ENCODE assay signal across 5 fruit fly cellular contexts in the genomic region with DNA sequence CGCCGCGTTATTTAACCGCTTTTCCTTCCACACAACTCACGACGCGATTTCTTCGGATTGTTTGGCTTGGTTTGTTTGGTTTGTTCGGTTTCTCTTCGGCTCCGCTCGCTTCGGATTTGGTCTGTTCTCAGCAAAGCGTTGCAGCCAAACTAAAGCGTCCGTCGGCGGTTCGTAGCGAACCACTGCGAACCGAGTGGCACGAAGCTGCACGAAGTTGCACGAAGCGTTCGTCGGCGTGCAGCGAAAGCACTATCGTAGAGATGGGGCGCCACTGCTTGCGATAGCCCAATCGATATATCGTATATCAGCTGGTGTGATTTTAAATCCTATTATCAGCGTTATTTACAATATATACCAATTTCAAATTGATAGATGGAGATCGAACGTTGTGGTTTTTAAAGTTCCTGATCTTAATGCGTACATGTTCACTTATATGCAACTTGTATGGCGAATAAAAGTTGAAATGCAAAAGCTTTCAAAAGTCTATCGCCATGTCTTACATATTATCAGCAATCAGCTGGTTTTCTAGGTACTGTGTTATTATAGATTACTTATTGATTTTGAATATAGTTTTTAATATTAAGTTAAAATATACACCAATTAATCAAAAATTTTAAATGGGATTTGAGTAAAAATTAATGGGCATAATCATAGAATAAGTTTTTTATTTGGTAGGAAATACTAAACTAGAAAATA.
TF ChIP-seq lines count a peak whose summit lies in the region.

TSS of gene rut (minus strand) at position 152 of the 696 bp plus-strand sequence.

- peak; percentile 17 for TF ChIP-seq CTCF in whole organism, embryonic (GFP tag; optimal IDR thresholded peaks at IDR 0.05; lab: Kevin White, UChicago)

TF ChIP-seq in whole organism, adult, 20 proteins besides CTCF, POLR2A, EP300 and RAD21:
- no peak for TF ChIP-seq bab1 (GFP tag; optimal IDR thresholded peaks at IDR 0.05; lab: Kevin White, UChicago)
- peak; percentile 24 for TF ChIP-seq cic (GFP tag; optimal IDR thresholded peaks at IDR 0.05; lab: Kevin White, UChicago)
- peak; percentile 16 for TF ChIP-seq pad (GFP tag; optimal IDR thresholded peaks at IDR 0.05; lab: Kevin White, UChicago)
- TF ChIP-seq tj (GFP tag; optimal IDR thresholded peaks at IDR 0.05; lab: Kevin White, UChicago), result peak; percentile 39
- no peak for TF ChIP-seq CG7101 (tag; optimal IDR thresholded peaks at IDR 0.05; lab: Kevin White, UChicago)
- peak; percentile 0 for TF ChIP-seq ovo (GFP tag; optimal IDR thresholded peaks at IDR 0.05; lab: Kevin White, UChicago)
- TF ChIP-seq CG1620 (GFP tag; optimal IDR thresholded peaks at IDR 0.05; lab: Kevin White, UChicago), result peak; percentile 42
- no peak for TF ChIP-seq kay (GFP tag; lab: Kevin White, UChicago; ENCODE audit: borderline replicate concordance)
- no peak for TF ChIP-seq Hr96 (GFP tag; optimal IDR thresholded peaks at IDR 0.05; lab: Kevin White, UChicago)

TF ChIP-seq in whole organism, embryonic, 481 proteins besides CTCF, POLR2A, EP300 and RAD21 (continues in another document):
- TF ChIP-seq nom (GFP tag; optimal IDR thresholded peaks at IDR 0.05; lab: Kevin White, UChicago) (peak; percentile 11), CG8089 (GFP tag; optimal IDR thresholded peaks at IDR 0.05; lab: Kevin White, UChicago) (no peak), CG12659 (GFP tag; optimal IDR thresholded peaks at IDR 0.05; lab: Kevin White, UChicago) (peak; percentile 56), HLH54F (GFP tag; optimal IDR thresholded peaks at IDR 0.05; lab: Kevin White, UChicago) (peak; percentile 23), CG15073 (GFP tag; optimal IDR thresholded peaks at IDR 0.05; lab: Kevin White, UChicago) (no peak), toy (GFP tag; IDR thresholded peaks at IDR 0.05; lab: Robert Waterston, UW) (no peak), slp2 (GFP tag; optimal IDR thresholded peaks at IDR 0.05; lab: Kevin White, UChicago) (no peak), CG8478 (optimal IDR thresholded peaks at IDR 0.05; lab: Kevin White, UChicago) (no peak), pros (GFP tag; optimal IDR thresholded peaks at IDR 0.05; lab: Kevin White, UChicago) (no peak), psq (GFP tag; optimal IDR thresholded peaks at IDR 0.05; lab: Kevin White, UChicago) (no peak), gem (tag; optimal IDR thresholded peaks at IDR 0.05; lab: Kevin White, UChicago) (no peak), Hr39 (optimal IDR thresholded peaks at IDR 0.05; lab: Kevin White, UChicago) (no peak), da (GFP tag; optimal IDR thresholded peaks at IDR 0.05; lab: Kevin White, UChicago) (no peak), CG17186 (GFP tag; optimal IDR thresholded peaks at IDR 0.05; lab: Kevin White, UChicago) (no peak), Spps (tag; optimal IDR thresholded peaks at IDR 0.05; lab: Kevin White, UChicago) (no peak), fd3F (GFP tag; optimal IDR thresholded peaks at IDR 0.05; lab: Kevin White, UChicago) (no peak), ems (GFP tag; optimal IDR thresholded peaks at IDR 0.05; lab: Kevin White, UChicago) (no peak), az2 (GFP tag; optimal IDR thresholded peaks at IDR 0.05; lab: Kevin White, UChicago) (no peak), chinmo (GFP tag; IDR thresholded peaks at IDR 0.05; lab: Robert Waterston, UW; ENCODE audit: partially characterized antibody) (peak; percentile 97)

TF ChIP-seq in whole organism, prepupa, 60 proteins besides CTCF, POLR2A, EP300 and RAD21:
- TF ChIP-seq fd59A (GFP tag; optimal IDR thresholded peaks at IDR 0.05; lab: Kevin White, UChicago), result no peak
- peak; percentile 47 for TF ChIP-seq Eip78C (GFP tag; lab: Kevin White, UChicago)
- TF ChIP-seq CG8632 (GFP tag; optimal IDR thresholded peaks at IDR 0.05; lab: Kevin White, UChicago), result no peak
- peak in 1 of 2 experiments; percentile 7 for TF ChIP-seq ss (GFP tag; optimal IDR thresholded peaks at IDR 0.05; lab: Kevin White, UChicago)
- peak; percentile 5 for TF ChIP-seq CG6854 (GFP tag; optimal IDR thresholded peaks at IDR 0.05; lab: Kevin White, UChicago)
- TF ChIP-seq Eip93F (GFP tag; optimal IDR thresholded peaks at IDR 0.05; lab: Kevin White, UChicago), result no peak
- TF ChIP-seq Sox14 (GFP tag; optimal IDR thresholded peaks at IDR 0.05; lab: Kevin White, UChicago), result no peak
- TF ChIP-seq vri (GFP tag; optimal IDR thresholded peaks at IDR 0.05; lab: Kevin White, UChicago), result peak; percentile 2
- peak; percentile 67 for TF ChIP-seq svp (GFP tag; lab: Kevin White, UChicago)
- peak; percentile 14 for TF ChIP-seq lz (GFP tag; optimal IDR thresholded peaks at IDR 0.05; lab: Kevin White, UChicago)
- TF ChIP-seq net (GFP tag; optimal IDR thresholded peaks at IDR 0.05; lab: Kevin White, UChicago), result peak; percentile 10
- TF ChIP-seq CG31627 (GFP tag; optimal IDR thresholded peaks at IDR 0.05; lab: Kevin White, UChicago), result peak; percentile 18
- TF ChIP-seq CG3919 (GFP tag; optimal IDR thresholded peaks at IDR 0.05; lab: Kevin White, UChicago), result peak; percentile 36
- peak; percentile 16; the same call in 1 of the 3 replicates for TF ChIP-seq eg (GFP tag; IDR thresholded peaks at IDR 0.05; lab: Robert Waterston, UW)
- peak; percentile 35 for TF ChIP-seq fkh (GFP tag; optimal IDR thresholded peaks at IDR 0.05; lab: Kevin White, UChicago)
- no peak for TF ChIP-seq Gug (GFP tag; IDR thresholded peaks at IDR 0.05; lab: Robert Waterston, UW)
- peak; percentile 0 for TF ChIP-seq CG7368 (GFP tag; optimal IDR thresholded peaks at IDR 0.05; lab: Kevin White, UChicago)
- TF ChIP-seq OdsH (GFP tag; optimal IDR thresholded peaks at IDR 0.05; lab: Kevin White, UChicago), result no peak
- TF ChIP-seq CG6163 (GFP tag; IDR thresholded peaks at IDR 0.05; lab: Robert Waterston, UW), result peak; percentile 69
- TF ChIP-seq Eip75B (GFP tag; optimal IDR thresholded peaks at IDR 0.05; lab: Kevin White, UChicago), result peak; percentile 16

TF ChIP-seq in whole organism, pupa, 21 proteins besides CTCF, POLR2A, EP300 and RAD21:
- TF ChIP-seq CG4496 (GFP tag; IDR thresholded peaks at IDR 0.05; lab: Robert Waterston, UW) (peak; percentile 57; the same call in 2 of the 3 replicates), Pif1B (GFP tag; optimal IDR thresholded peaks at IDR 0.05; lab: Kevin White, UChicago) (peak; percentile 8), EcR (GFP tag; optimal IDR thresholded peaks at IDR 0.05; lab: Kevin White, UChicago) (no peak), gl (tag; optimal IDR thresholded peaks at IDR 0.05; lab: Kevin White, UChicago) (no peak), rn (GFP tag; IDR thresholded peaks at IDR 0.05; lab: Robert Waterston, UW) (no peak), CG32121 (GFP tag; IDR thresholded peaks at IDR 0.05; lab: Robert Waterston, UW) (0 out of 2 replicates have a peak, but pooled peaks have one; percentile 14), CG12605 (GFP tag; IDR thresholded peaks at IDR 0.05; lab: Robert Waterston, UW) (peak; percentile 31; the same call in 1 of the 2 replicates), CG10348 (GFP tag; IDR thresholded peaks at IDR 0.05; lab: Robert Waterston, UW) (no peak), Ets98B (GFP tag; IDR thresholded peaks at IDR 0.05; lab: Robert Waterston, UW) (peak; percentile 63)

TF ChIP-seq in whole organism, wandering third instar larva, 38 proteins besides CTCF, POLR2A, EP300 and RAD21:
- TF ChIP-seq fru (GFP tag; optimal IDR thresholded peaks at IDR 0.05; lab: Kevin White, UChicago) (peak; percentile 11), jim (GFP tag; optimal IDR thresholded peaks at IDR 0.05; lab: Kevin White, UChicago) (no peak), h (GFP tag; optimal IDR thresholded peaks at IDR 0.05; lab: Kevin White, UChicago) (peak; percentile 35), Hr78 (GFP tag; optimal IDR thresholded peaks at IDR 0.05; lab: Kevin White, UChicago) (no peak), rgr (GFP tag; optimal IDR thresholded peaks at IDR 0.05; lab: Kevin White, UChicago) (peak; percentile 20), lola (GFP tag; optimal IDR thresholded peaks at IDR 0.05; lab: Kevin White, UChicago) (no peak), OdsH (GFP tag; optimal IDR thresholded peaks at IDR 0.05; lab: Kevin White, UChicago) (no peak), woc (GFP tag; optimal IDR thresholded peaks at IDR 0.05; lab: Kevin White, UChicago) (peak; percentile 82), foxo (GFP tag; optimal IDR thresholded peaks at IDR 0.05; lab: Kevin White, UChicago) (peak in 1 of 2 experiments; percentile 5), Dfd (GFP tag; optimal IDR thresholded peaks at IDR 0.05; lab: Kevin White, UChicago) (no peak), Hr83 (GFP tag; optimal IDR thresholded peaks at IDR 0.05; lab: Kevin White, UChicago; ENCODE audit: poor library complexity, severe bottlenecking) (peak; percentile 67), Myc (optimal IDR thresholded peaks at IDR 0.05; lab: Kevin White, UChicago) (no peak), Dif (GFP tag; optimal IDR thresholded peaks at IDR 0.05; lab: Kevin White, UChicago; ENCODE audit: partially characterized antibody) (no peak), Jra (GFP tag; optimal IDR thresholded peaks at IDR 0.05; lab: Kevin White, UChicago) (peak; percentile 42), ey (GFP tag; optimal IDR thresholded peaks at IDR 0.05; lab: Kevin White, UChicago) (no peak)
